Worm (Caenorhabditis elegans): Measurements from ENCODE around the gene sprp-4.
A peak's percentile ranks its signal among the peaks of the same experiment; 100 is the strongest.

Gene sprp-4

ce11 chrX:8866563-8866962 lies 13.1 kb upstream of the sprp-4 start, which contains the start of gene ins-9:
ins-9 (minus strand) TSS chrX:8866663.
- TF ChIP-seq eor-1 (tag; optimal IDR thresholded peaks at IDR 0.05) (no peak), ZK546.5 (tag; optimal IDR thresholded peaks at IDR 0.05) (no peak), tbx-2 (tag; optimal IDR thresholded peaks at IDR 0.05) (no peak), unc-39 (tag; optimal IDR thresholded peaks at IDR 0.05) (no peak), nhr-43 (tag; optimal IDR thresholded peaks at IDR 0.05; ENCODE audit: poor library complexity, severe bottlenecking) (no peak)

- TF ChIP-seq skn-1 (tag; optimal IDR thresholded peaks at IDR 0.05) (no peak), ztf-4 (tag; optimal IDR thresholded peaks at IDR 0.05) (no peak), nhr-77 (tag; optimal IDR thresholded peaks at IDR 0.05) (no peak), elt-1 (tag; optimal IDR thresholded peaks at IDR 0.05) (peak; percentile 9)
Observed at ce11 chrX:8860958-8861357, 7.5 kb upstream of the sprp-4 start, which contains the start of gene C06E2.9. C06E2.9 (plus strand) TSS chrX:8861258.

DNA sequence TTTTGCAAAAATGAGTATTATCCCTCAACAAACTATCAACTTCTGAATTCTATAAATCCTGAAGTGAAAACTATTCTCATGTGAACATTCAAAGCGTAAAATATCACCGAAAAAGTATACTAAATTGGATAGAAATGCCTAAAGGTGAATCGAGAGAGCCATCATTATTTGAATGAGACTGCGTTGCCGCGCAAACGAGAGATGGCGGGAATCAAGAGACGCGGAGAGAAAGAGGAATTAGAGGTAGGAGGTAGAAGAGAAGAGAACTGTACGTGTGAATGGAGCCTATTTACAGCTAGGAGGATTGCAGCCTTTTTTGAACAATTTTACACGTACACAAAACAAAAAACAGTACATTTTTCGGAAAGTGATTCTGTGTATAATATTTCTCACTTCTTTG lies 6.1 kb upstream of the sprp-4 start:
- no peak for TF ChIP-seq snpc-4 (tag; optimal IDR thresholded peaks at IDR 0.05)
- no peak for TF ChIP-seq lsy-12 (tag; optimal IDR thresholded peaks at IDR 0.05)
- TF ChIP-seq pha-4 (tag; optimal IDR thresholded peaks at IDR 0.05): peak; percentile 15

- TF ChIP-seq elt-1 (tag; optimal IDR thresholded peaks at IDR 0.05) (peak; percentile 95), nhr-25 (tag; optimal IDR thresholded peaks at IDR 0.05) (no peak), nfya-1 (tag; optimal IDR thresholded peaks at IDR 0.05; ENCODE audit: insufficient read depth) (no peak), nhr-23 (tag; optimal IDR thresholded peaks at IDR 0.05) (peak; percentile 16), fkh-10 (GFP tag; optimal IDR thresholded peaks at IDR 0.05) (no peak)
Observed at ce11 chrX:8857904-8858612, 4.6 kb upstream of the sprp-4 start, which contains the start of gene C06E2.5. C06E2.5 (minus strand) TSS chrX:8857954.

ce11 chrX:8854409-8854808 lies 985 bp upstream of the sprp-4 start:
- TF ChIP-seq nfya-1 (tag; optimal IDR thresholded peaks at IDR 0.05; ENCODE audit: insufficient read depth) (no peak), nhr-43 (tag; optimal IDR thresholded peaks at IDR 0.05; ENCODE audit: poor library complexity, severe bottlenecking) (no peak), ceh-28 (tag; optimal IDR thresholded peaks at IDR 0.05) (no peak), nhr-237 (tag; optimal IDR thresholded peaks at IDR 0.05) (no peak), nhr-11 (tag; optimal IDR thresholded peaks at IDR 0.05) (no peak), unc-62 (GFP tag; optimal IDR thresholded peaks at IDR 0.05) (no peak), lin-15B (tag; optimal IDR thresholded peaks at IDR 0.05) (no peak)

- TF ChIP-seq pqm-1 (tag; optimal IDR thresholded peaks at IDR 0.05) (peak; percentile 84), nhr-25 (tag; optimal IDR thresholded peaks at IDR 0.05) (peak; percentile 46), mml-1 (tag; optimal IDR thresholded peaks at IDR 0.05) (no peak), nhr-43 (tag; optimal IDR thresholded peaks at IDR 0.05; ENCODE audit: poor library complexity, severe bottlenecking) (peak; percentile 73), elt-2 (tag; optimal IDR thresholded peaks at IDR 0.05) (peak; percentile 85), nhr-67 (tag; optimal IDR thresholded peaks at IDR 0.05) (no peak), nhr-12 (tag; optimal IDR thresholded peaks at IDR 0.05) (no peak), lin-39 (tag; optimal IDR thresholded peaks at IDR 0.05) (no peak), pha-4 (tag; optimal IDR thresholded peaks at IDR 0.05) (peak; percentile 6), tbx-2 (tag; optimal IDR thresholded peaks at IDR 0.05) (no peak)
Observed at ce11 chrX:8846447-8847237, 6.8 kb downstream of the sprp-4 start, which contains the start of gene C28G1.10. C28G1.10 (plus strand) TSS chrX:8847122.

DNA sequence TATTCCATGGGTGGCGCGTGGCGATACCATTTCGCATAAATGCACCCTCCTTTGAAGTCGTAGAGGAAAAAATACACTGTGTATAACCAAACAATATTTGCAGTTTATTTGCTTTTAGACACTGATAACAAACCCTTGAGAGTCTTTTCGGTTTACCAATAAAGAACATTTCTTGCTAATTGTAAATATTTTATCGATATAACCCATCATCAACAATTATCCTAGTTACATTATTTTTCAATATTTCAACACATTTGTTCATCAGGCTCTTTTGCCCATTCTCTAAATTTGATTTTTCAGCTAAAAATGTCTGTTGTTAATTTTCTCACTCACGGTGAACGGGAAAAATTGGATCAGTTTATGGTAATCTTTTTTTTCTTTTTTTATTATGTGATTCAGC lies 9.4 kb downstream of the sprp-4 start, which contains the start of gene ubc-23:
TSS of gene ubc-23 (plus strand) at position 301 of the 400 bp plus-strand sequence.
- TF ChIP-seq pha-4 (tag; optimal IDR thresholded peaks at IDR 0.05): peak; percentile 1
- TF ChIP-seq egl-5 (tag; optimal IDR thresholded peaks at IDR 0.05): no peak

Measured in whole organism, L3 larva.